Worm (Caenorhabditis elegans) whole organism, mixed stage, embryonic: ENCODE measurements around the gene C48D1.9.

ENCODE experiments used
- elt-3 ChIP-seq: fragments of 150-350 bp; optimal IDR thresholded peaks from 2 replicates; lab custom pipeline; 2014; ENCODE audit warnings: missing biosample characterization, missing genetic modification characterization
- lin-32 ChIP-seq: fragments of 200-800 bp; sonication (Bioruptor generic); optimal IDR thresholded peaks from 2 replicates; lab custom pipeline; 2018; ENCODE audit warnings: mild to moderate bottlenecking, missing genetic modification characterization, missing compliant biosample characterization
- mep-1 ChIP-seq: fragments of 150-350 bp; optimal IDR thresholded peaks from 2 replicates; lab custom pipeline; 2017; ENCODE audit warnings: missing biosample characterization, missing genetic modification reagents, missing genetic modification characterization, inconsistent platforms
- nhr-12 ChIP-seq: fragments of 150-350 bp; optimal IDR thresholded peaks from 2 replicates; lab custom pipeline; 2014; ENCODE audit warnings: missing biosample characterization, missing genetic modification characterization
- nhr-2 ChIP-seq: fragments of 150-350 bp; optimal IDR thresholded peaks from 2 replicates; lab custom pipeline; 2014; ENCODE audit warnings: missing biosample characterization, missing genetic modification characterization
- nhr-237 ChIP-seq: fragments of 150-350 bp; optimal IDR thresholded peaks from 2 replicates; lab custom pipeline; 2014; ENCODE audit warnings: missing biosample characterization, missing genetic modification characterization
- pha-4 ChIP-seq: fragments of 150-350 bp; optimal IDR thresholded peaks from 2 replicates; lab custom pipeline; 2018; ENCODE audit warnings: missing biosample characterization, missing genetic modification reagents, missing genetic modification characterization
- sptf-1 ChIP-seq: sonication (generic microtip); optimal IDR thresholded peaks from 2 replicates; lab custom pipeline; 2017; ENCODE audit warnings: mild to moderate bottlenecking, missing genetic modification characterization, moderate library complexity, missing compliant biosample characterization
- unc-120 ChIP-seq: sonication (generic microtip); optimal IDR thresholded peaks from 2 replicates; lab custom pipeline; 2017; ENCODE audit warnings: missing genetic modification characterization, missing compliant biosample characterization; ENCODE audit not compliant: poor library complexity, severe bottlenecking
- unc-39 ChIP-seq: fragments of 150-350 bp; optimal IDR thresholded peaks from 2 replicates; lab custom pipeline; 2014; ENCODE audit warnings: missing biosample characterization, missing genetic modification characterization

DNA sequence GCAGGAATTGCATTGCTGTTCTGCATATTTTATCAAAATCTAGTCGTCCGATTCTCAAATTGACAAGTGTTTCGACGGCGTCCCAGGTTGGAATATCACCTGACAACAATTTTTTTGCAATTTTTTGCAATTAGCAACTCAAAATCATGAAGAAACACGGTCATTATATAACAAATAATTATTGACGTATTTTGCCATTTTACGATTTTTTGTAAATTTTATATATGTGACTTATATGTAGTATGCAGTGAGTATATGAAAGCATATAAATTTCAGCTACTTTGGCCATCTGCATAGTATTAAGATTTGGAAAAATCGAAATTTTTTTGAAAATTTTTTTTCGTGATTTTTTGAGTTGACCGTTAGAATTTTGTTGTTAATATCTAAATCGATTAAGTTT, 28.7 kb downstream of the C48D1.9 start, which contains the start of gene F58D2.3:
- TF ChIP-seq sptf-1: no peak
- TF ChIP-seq nhr-2: no peak
- TF ChIP-seq mep-1: no peak
- no peak for TF ChIP-seq nhr-237 (tag; lab: Kevin White, UChicago)
- TF ChIP-seq nhr-12 (tag; lab: Kevin White, UChicago): no peak
- no peak for TF ChIP-seq unc-39 (tag; lab: Kevin White, UChicago)
- no peak for TF ChIP-seq pha-4
- TF ChIP-seq unc-120 (tag; lab: Kevin White, UChicago): no peak
- no peak for TF ChIP-seq lin-32
- TF ChIP-seq elt-3 (tag; lab: Kevin White, UChicago): no peak
